Worm (Caenorhabditis elegans) whole organism, young adult: ENCODE data around the gene fbxb-98.
"Not testable (repeated sequence)": the region's sequence is repeated elsewhere in the genome, so short reads cannot be mapped to it uniquely, and the experiment has no call there.

Experiments used
- C06A6.2 ChIP-seq: fragments of 200-800 bp; sonication (Bioruptor generic); conservative IDR thresholded peaks from 2 replicates; pipeline ENCODE4 v1.3.6; 2022; ENCODE audit warnings: missing genetic modification characterization, missing compliant biosample characterization
- atf-7 ChIP-seq: sonication (generic microtip); optimal IDR thresholded peaks from 2 replicates; lab custom pipeline; 2017; ENCODE audit warnings: mild to moderate bottlenecking, missing genetic modification characterization, missing compliant biosample characterization
- cebp-2 ChIP-seq: fragments of 200-800 bp; sonication (Bioruptor generic); IDR thresholded peaks from 2 replicates; pipeline ENCODE4 v1.3.6; 2022; ENCODE audit warnings: missing genetic modification characterization, missing compliant biosample characterization
- ceh-58 ChIP-seq: fragments of 200-800 bp; sonication (Bioruptor generic); IDR thresholded peaks from 2 replicates; pipeline ENCODE4 v1.3.6; 2022; ENCODE audit warnings: missing genetic modification characterization, missing compliant biosample characterization
- dpff-1 ChIP-seq: sonication (generic microtip); optimal IDR thresholded peaks from 2 replicates; lab custom pipeline; 2017; ENCODE audit warnings: mild to moderate bottlenecking, missing genetic modification characterization, missing compliant biosample characterization
- let-526 ChIP-seq: fragments of 200-800 bp; sonication (Bioruptor generic); IDR thresholded peaks from 2 replicates; pipeline ENCODE4 v1.3.6; 2022; ENCODE audit warnings: missing genetic modification reagents, missing genetic modification characterization, missing compliant biosample characterization
- lsl-1 ChIP-seq: fragments of 200-800 bp; sonication (Bioruptor generic); optimal IDR thresholded peaks from 2 replicates; lab custom pipeline; 2018; ENCODE audit warnings: mild to moderate bottlenecking, missing genetic modification characterization, moderate library complexity, missing compliant biosample characterization
- snpc-3.4 ChIP-seq: sonication (generic microtip); optimal IDR thresholded peaks from 2 replicates; lab custom pipeline; 2017; ENCODE audit warnings: missing genetic modification characterization, mild to moderate bottlenecking, missing compliant biosample characterization, antibody characterized with exemption, moderate library complexity, missing genotype, missing genetic modification reagents
- snpc-4 ChIP-seq, 5 experiments: fragments of 150-350 bp in 1 of 5; sonication (generic microtip) in 4 of 5; optimal IDR thresholded peaks; 2 replicates each; lab custom pipeline; 2014 to 2018; ENCODE audit warnings: missing genetic modification characterization in 5 of 5, missing biosample characterization in 3 of 5, antibody characterized with exemption in 2 of 5, mild to moderate bottlenecking in 2 of 5, missing compliant biosample characterization in 2 of 5, missing genotype in 2 of 5, moderate library complexity in 2 of 5, missing genetic modification reagents in 1 of 5
- somi-1 ChIP-seq: fragments of 200-800 bp; sonication (Bioruptor generic); optimal IDR thresholded peaks from 2 replicates; lab custom pipeline; 2018; ENCODE audit warnings: mild to moderate bottlenecking, missing genetic modification characterization, missing compliant biosample characterization
- tbx-9 ChIP-seq: sonication (generic microtip); optimal IDR thresholded peaks from 2 replicates; lab custom pipeline; 2016; ENCODE audit warnings: borderline replicate concordance, missing genetic modification characterization, inconsistent platforms, missing compliant biosample characterization
- ztf-3 ChIP-seq: fragments of 200-800 bp; sonication (Bioruptor generic); optimal IDR thresholded peaks from 2 replicates; lab custom pipeline; 2018; ENCODE audit warnings: mild to moderate bottlenecking, missing genetic modification characterization, missing compliant biosample characterization

- not testable (repeated sequence) for TF ChIP-seq snpc-4 (GFP tag; optimal IDR thresholded peaks at IDR 0.05; lab: Kevin White, UChicago); snpc-4 (tag; optimal IDR thresholded peaks at IDR 0.05; lab: Kevin White, UChicago); dpff-1 (tag; lab: Kevin White, UChicago); let-526; ceh-58 (GFP tag; lab: Robert Waterston, UW); ztf-3 (GFP tag; lab: Kevin White, UChicago); cebp-2 (GFP tag; lab: Robert Waterston, UW); somi-1; lsl-1 (GFP tag; lab: Kevin White, UChicago); tbx-9 (tag; lab: Kevin White, UChicago); snpc-3.4 (tag; lab: Kevin White, UChicago); C06A6.2 (GFP tag; lab: Robert Waterston, UW); atf-7
Measured at ce11 chrII:1861285-1861793, 1.1 kb upstream of the fbxb-98 start, which contains the start of gene C16C4.18.
